Worm (Caenorhabditis elegans): ENCODE results near the gene B0001.5.
"Not testable (repeated sequence)": the region's sequence is repeated elsewhere in the genome, so short reads cannot be mapped to it uniquely, and the experiment has no call there.

B0001.5 gene

ce11 chrIV:12149609-12150008 lies 6.5 kb upstream of the B0001.5 start:
- TF ChIP-seq nhr-77 (tag; optimal IDR thresholded peaks at IDR 0.05), result no peak
- TF ChIP-seq lin-13 (GFP tag; optimal IDR thresholded peaks at IDR 0.05), result no peak
- TF ChIP-seq egl-27 (tag; optimal IDR thresholded peaks at IDR 0.05), result no peak
- TF ChIP-seq sma-3 (GFP tag; optimal IDR thresholded peaks at IDR 0.05), result no peak

- no peak for TF ChIP-seq elt-3 (tag; optimal IDR thresholded peaks at IDR 0.05)
- TF ChIP-seq elt-1 (tag; optimal IDR thresholded peaks at IDR 0.05), result no peak
- peak; percentile 35 for TF ChIP-seq nhr-129 (tag; optimal IDR thresholded peaks at IDR 0.05)
Measured at ce11 chrIV:12145681-12146080, 2.5 kb upstream of the B0001.5 start, which contains the start of gene B0001.3. Gene B0001.3, minus strand, starts transcription at chrIV:12145735.

ce11 chrIV:12140959-12141358 lies 2.2 kb downstream of the B0001.5 start, which contains the start of gene B0001.8:
Gene B0001.8, minus strand, starts transcription at chrIV:12141059.
- TF ChIP-seq snpc-4 (tag; optimal IDR thresholded peaks at IDR 0.05), result no peak
- TF ChIP-seq elt-1 (tag; optimal IDR thresholded peaks at IDR 0.05), result no peak
- no peak for TF ChIP-seq unc-62 (GFP tag; optimal IDR thresholded peaks at IDR 0.05)
- TF ChIP-seq elt-3 (tag; optimal IDR thresholded peaks at IDR 0.05), result no peak
- no peak for TF ChIP-seq nhr-21 (tag; optimal IDR thresholded peaks at IDR 0.05)
- no peak for TF ChIP-seq peb-1 (tag; optimal IDR thresholded peaks at IDR 0.05)
- TF ChIP-seq nhr-129 (tag; optimal IDR thresholded peaks at IDR 0.05), result no peak
- TF ChIP-seq R02D3.7 (tag; optimal IDR thresholded peaks at IDR 0.05), result no peak
- no peak for TF ChIP-seq C34F6.9 (tag; optimal IDR thresholded peaks at IDR 0.05)
- TF ChIP-seq sma-9 (GFP tag; optimal IDR thresholded peaks at IDR 0.05), result no peak
- TF ChIP-seq sma-9 (tag; optimal IDR thresholded peaks at IDR 0.05), result no peak
- TF ChIP-seq nhr-25 (tag; optimal IDR thresholded peaks at IDR 0.05), result no peak
- TF ChIP-seq ztf-1 (GFP tag; conservative IDR thresholded peaks at IDR 0.05), result no peak
- TF ChIP-seq ama-1 (optimal IDR thresholded peaks at IDR 0.05), result no peak

ce11 chrIV:12138093-12138492 lies 5.0 kb downstream of the B0001.5 start, which contains the start of gene B0001.4:
Gene B0001.4, minus strand, starts transcription at chrIV:12138193.
- not testable (repeated sequence) for TF ChIP-seq C34F6.9 (tag; optimal IDR thresholded peaks at IDR 0.05); ztf-4 (tag; optimal IDR thresholded peaks at IDR 0.05); ztf-1 (GFP tag; conservative IDR thresholded peaks at IDR 0.05)

ce11 chrIV:12134991-12135390 lies 8.1 kb downstream of the B0001.5 start:
- TF ChIP-seq unc-62 (GFP tag; optimal IDR thresholded peaks at IDR 0.05) (no peak), gmeb-1 (tag; optimal IDR thresholded peaks at IDR 0.05) (no peak), lin-11 (tag; optimal IDR thresholded peaks at IDR 0.05) (no peak), sma-3 (GFP tag; optimal IDR thresholded peaks at IDR 0.05) (no peak), R02D3.7 (tag; optimal IDR thresholded peaks at IDR 0.05) (no peak), dmd-4 (tag; optimal IDR thresholded peaks at IDR 0.05) (no peak), Y55F3AM.14 (GFP tag; optimal IDR thresholded peaks at IDR 0.05) (no peak), lin-39 (tag; optimal IDR thresholded peaks at IDR 0.05) (no peak), nhr-237 (tag; optimal IDR thresholded peaks at IDR 0.05) (no peak), crh-2 (tag; optimal IDR thresholded peaks at IDR 0.05) (no peak), lin-13 (GFP tag; optimal IDR thresholded peaks at IDR 0.05) (no peak), ceh-82 (tag; optimal IDR thresholded peaks at IDR 0.05) (no peak), nhr-25 (tag; optimal IDR thresholded peaks at IDR 0.05) (no peak), mdl-1 (tag; optimal IDR thresholded peaks at IDR 0.05) (no peak), alr-1 (tag; optimal IDR thresholded peaks at IDR 0.05) (no peak), nhr-11 (tag; optimal IDR thresholded peaks at IDR 0.05) (no peak)

ce11 chrIV:12133776-12134175 lies 9.4 kb downstream of the B0001.5 start:
- no peak for TF ChIP-seq nhr-10 (tag; optimal IDR thresholded peaks at IDR 0.05)
- no peak for TF ChIP-seq dmd-4 (tag; optimal IDR thresholded peaks at IDR 0.05)
- TF ChIP-seq nhr-25 (tag; optimal IDR thresholded peaks at IDR 0.05), result no peak
- TF ChIP-seq nhr-129 (tag; optimal IDR thresholded peaks at IDR 0.05), result peak; percentile 13
- no peak for TF ChIP-seq R02D3.7 (tag; optimal IDR thresholded peaks at IDR 0.05)

Measured in whole organism, L2 larva.